Worm (Caenorhabditis elegans) whole organism, L3 larva: ENCODE measurements around the gene H08J19.1.
A peak's percentile ranks its signal among the peaks of the same experiment; 100 is the strongest.

Experiments
- R02D3.7 ChIP-seq: fragments of 150-350 bp; optimal IDR thresholded peaks from 2 replicates; lab custom pipeline; 2014; ENCODE audit warnings: missing biosample characterization, missing genetic modification characterization
- aly-2 ChIP-seq: fragments of 150-350 bp; optimal IDR thresholded peaks from 2 replicates; lab custom pipeline; 2014; ENCODE audit warnings: missing biosample characterization, missing genetic modification characterization
- ama-1 ChIP-seq: fragments of 150-350 bp; optimal IDR thresholded peaks from 2 replicates; lab custom pipeline; 2018
- ceh-16 ChIP-seq: sonication (generic microtip); optimal IDR thresholded peaks from 2 replicates; lab custom pipeline; 2017; ENCODE audit warnings: missing biosample characterization, missing genetic modification characterization
- ceh-28 ChIP-seq: fragments of 150-350 bp; optimal IDR thresholded peaks from 2 replicates; lab custom pipeline; 2014; ENCODE audit warnings: missing biosample characterization, missing genetic modification reagents, missing genetic modification characterization
- ceh-82 ChIP-seq: fragments of 150-350 bp; optimal IDR thresholded peaks from 2 replicates; lab custom pipeline; 2014; ENCODE audit warnings: missing biosample characterization, missing genetic modification characterization
- daf-12 ChIP-seq: fragments of 150-350 bp; optimal IDR thresholded peaks from 2 replicates; lab custom pipeline; 2014; ENCODE audit warnings: missing biosample characterization, missing genetic modification reagents, missing genetic modification characterization
- egl-27 ChIP-seq: sonication (generic microtip); optimal IDR thresholded peaks from 4 replicates; lab custom pipeline; 2017; ENCODE audit warnings: missing biosample characterization, missing genetic modification reagents, missing genetic modification characterization
- egl-5 ChIP-seq: fragments of 150-350 bp; optimal IDR thresholded peaks from 2 replicates; lab custom pipeline; 2017; ENCODE audit warnings: missing biosample characterization, missing genetic modification reagents, missing genetic modification characterization, inconsistent platforms
- elt-1 ChIP-seq: fragments of 150-350 bp; optimal IDR thresholded peaks from 2 replicates; lab custom pipeline; 2014; ENCODE audit warnings: missing biosample characterization, missing genetic modification characterization
- elt-2 ChIP-seq: sonication (generic microtip); optimal IDR thresholded peaks from 2 replicates; lab custom pipeline; 2016; ENCODE audit warnings: missing genetic modification reagents, mild to moderate bottlenecking, missing genetic modification characterization, missing compliant biosample characterization
- fkh-10 ChIP-seq: sonication (generic microtip); optimal IDR thresholded peaks from 2 replicates; lab custom pipeline; 2017; ENCODE audit warnings: missing biosample characterization, missing genetic modification reagents, missing genetic modification characterization
- fkh-2 ChIP-seq: fragments of 150-350 bp; optimal IDR thresholded peaks from 2 replicates; lab custom pipeline; 2014; ENCODE audit warnings: missing biosample characterization, missing genetic modification reagents, missing genetic modification characterization
- fos-1 ChIP-seq: fragments of 150-350 bp; optimal IDR thresholded peaks from 2 replicates; lab custom pipeline; 2014; ENCODE audit warnings: missing biosample characterization, missing genetic modification characterization
- hmg-11 ChIP-seq: sonication (generic microtip); optimal IDR thresholded peaks from 2 replicates; lab custom pipeline; 2016; ENCODE audit warnings: missing genetic modification characterization, missing compliant biosample characterization
- jun-1 ChIP-seq: fragments of 150-350 bp; optimal IDR thresholded peaks from 2 replicates; lab custom pipeline; 2014; ENCODE audit warnings: missing biosample characterization, missing genetic modification reagents, missing genetic modification characterization
- lin-15B ChIP-seq: fragments of 150-350 bp; optimal IDR thresholded peaks from 2 replicates; lab custom pipeline; 2014; ENCODE audit warnings: missing biosample characterization, missing genetic modification characterization
- lin-39 ChIP-seq: fragments of 150-350 bp; optimal IDR thresholded peaks from 2 replicates; lab custom pipeline; 2018; ENCODE audit warnings: missing biosample characterization, missing genetic modification reagents, missing genetic modification characterization
- lsy-12 ChIP-seq: sonication (generic microtip); optimal IDR thresholded peaks from 2 replicates; lab custom pipeline; 2016; ENCODE audit warnings: mild to moderate bottlenecking, missing genetic modification characterization, missing compliant biosample characterization
- mdl-1 ChIP-seq: fragments of 150-350 bp; optimal IDR thresholded peaks from 2 replicates; lab custom pipeline; 2014; ENCODE audit warnings: missing biosample characterization, missing genetic modification characterization
- nfya-1 ChIP-seq: sonication (generic microtip); optimal IDR thresholded peaks from 2 replicates; lab custom pipeline; 2017; ENCODE audit warnings: missing genetic modification characterization, mild to moderate bottlenecking, missing compliant biosample characterization, antibody characterized with exemption, moderate library complexity; ENCODE audit not compliant: insufficient read depth
- nhr-11 ChIP-seq: fragments of 150-350 bp; optimal IDR thresholded peaks from 2 replicates; lab custom pipeline; 2014; ENCODE audit warnings: missing biosample characterization, missing genetic modification characterization
- nhr-12 ChIP-seq: fragments of 150-350 bp; optimal IDR thresholded peaks from 2 replicates; lab custom pipeline; 2014; ENCODE audit warnings: missing biosample characterization, missing genetic modification characterization
- nhr-23 ChIP-seq: fragments of 150-350 bp; optimal IDR thresholded peaks from 2 replicates; lab custom pipeline; 2014; ENCODE audit warnings: missing biosample characterization, missing genetic modification reagents, missing genetic modification characterization
- nhr-237 ChIP-seq: fragments of 150-350 bp; optimal IDR thresholded peaks from 2 replicates; lab custom pipeline; 2014; ENCODE audit warnings: missing biosample characterization, missing genetic modification characterization
- nhr-25 ChIP-seq: sonication (generic microtip); optimal IDR thresholded peaks from 2 replicates; lab custom pipeline; 2017; ENCODE audit warnings: missing biosample characterization, missing genetic modification characterization
- nhr-28 ChIP-seq: fragments of 150-350 bp; optimal IDR thresholded peaks from 2 replicates; lab custom pipeline; 2014; ENCODE audit warnings: missing biosample characterization, missing genetic modification characterization
- nhr-43 ChIP-seq: sonication (generic microtip); optimal IDR thresholded peaks from 2 replicates; lab custom pipeline; 2016; ENCODE audit warnings: mild to moderate bottlenecking, missing genetic modification characterization, missing compliant biosample characterization; ENCODE audit not compliant: poor library complexity, severe bottlenecking
- nhr-67 ChIP-seq: fragments of 150-350 bp; optimal IDR thresholded peaks from 2 replicates; lab custom pipeline; 2014; ENCODE audit warnings: missing biosample characterization, missing genetic modification characterization
- nhr-76 ChIP-seq: fragments of 150-350 bp; sonication (generic microtip); optimal IDR thresholded peaks from 5 replicates; lab custom pipeline; 2014; ENCODE audit warnings: missing biosample characterization, missing genetic modification characterization
- nhr-77 ChIP-seq: fragments of 150-350 bp; optimal IDR thresholded peaks from 2 replicates; lab custom pipeline; 2014; ENCODE audit warnings: missing biosample characterization, missing genetic modification characterization
- pha-4 ChIP-seq: fragments of 150-350 bp; optimal IDR thresholded peaks from 2 replicates; lab custom pipeline; 2014; ENCODE audit warnings: missing biosample characterization, missing genetic modification reagents, missing genetic modification characterization
- pqm-1 ChIP-seq: fragments of 150-350 bp; optimal IDR thresholded peaks from 2 replicates; lab custom pipeline; 2017; ENCODE audit warnings: missing biosample characterization, missing genetic modification characterization, inconsistent platforms
- sea-2 ChIP-seq: fragments of 150-350 bp; sonication (generic microtip); optimal IDR thresholded peaks from 4 replicates; lab custom pipeline; 2014; ENCODE audit warnings: missing biosample characterization, missing genetic modification reagents, missing genetic modification characterization
- skn-1 ChIP-seq: fragments of 150-350 bp; optimal IDR thresholded peaks from 2 replicates; lab custom pipeline; 2014; ENCODE audit warnings: missing biosample characterization, missing genetic modification characterization
- snpc-4 ChIP-seq: fragments of 150-350 bp; optimal IDR thresholded peaks from 2 replicates; lab custom pipeline; 2014; ENCODE audit warnings: missing biosample characterization, missing genetic modification characterization
- tbx-2 ChIP-seq: sonication (generic microtip); optimal IDR thresholded peaks from 2 replicates; lab custom pipeline; 2016; ENCODE audit warnings: mild to moderate bottlenecking, missing genetic modification characterization, missing compliant biosample characterization
- unc-39 ChIP-seq: sonication (generic microtip); optimal IDR thresholded peaks from 4 replicates; lab custom pipeline; 2017; ENCODE audit warnings: missing biosample characterization, missing genetic modification characterization
- unc-62 ChIP-seq: fragments of 150-350 bp; sonication (generic microtip); optimal IDR thresholded peaks from 4 replicates; lab custom pipeline; 2014; ENCODE audit warnings: missing biosample characterization, missing genetic modification reagents, missing genetic modification characterization
- zag-1 ChIP-seq: fragments of 150-350 bp; optimal IDR thresholded peaks from 2 replicates; lab custom pipeline; 2014; ENCODE audit warnings: missing biosample characterization, missing genetic modification characterization

The H08J19.1 gene

DNA sequence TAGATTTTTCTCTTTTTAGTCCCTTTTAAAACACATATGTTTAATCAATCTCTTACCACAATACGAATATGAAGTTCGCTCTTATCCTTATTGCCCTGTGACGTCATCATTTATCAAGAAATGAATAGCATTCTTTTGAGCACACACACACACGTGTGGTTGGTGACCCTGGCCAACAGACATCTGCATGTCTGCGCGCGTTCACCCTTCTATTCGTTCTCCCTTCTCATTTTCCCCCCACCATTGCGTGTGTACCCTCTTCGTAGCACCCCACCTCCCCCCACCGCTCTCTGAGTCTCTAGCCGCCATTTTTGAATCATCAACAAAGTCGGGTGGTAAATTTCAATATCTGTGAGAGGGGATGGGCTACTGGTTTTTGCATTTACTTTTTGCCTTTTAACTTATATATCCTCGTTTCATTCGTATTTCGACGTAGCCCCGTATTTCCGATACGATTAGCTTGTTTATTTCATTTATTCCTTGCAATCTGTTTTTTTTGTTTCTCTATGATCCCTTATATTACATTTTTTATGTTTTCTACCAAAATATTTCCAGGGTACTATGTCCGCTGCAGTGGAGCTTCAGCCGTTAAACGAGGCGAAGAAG, 42.1 kb upstream of the H08J19.1 start, which contains the start of gene ent-2 (continued):
- TF ChIP-seq zag-1 (tag; lab: Kevin White, UChicago) (no peak), nhr-28 (tag; lab: Kevin White, UChicago) (no peak), jun-1 (tag; lab: Kevin White, UChicago) (no peak)

DNA sequence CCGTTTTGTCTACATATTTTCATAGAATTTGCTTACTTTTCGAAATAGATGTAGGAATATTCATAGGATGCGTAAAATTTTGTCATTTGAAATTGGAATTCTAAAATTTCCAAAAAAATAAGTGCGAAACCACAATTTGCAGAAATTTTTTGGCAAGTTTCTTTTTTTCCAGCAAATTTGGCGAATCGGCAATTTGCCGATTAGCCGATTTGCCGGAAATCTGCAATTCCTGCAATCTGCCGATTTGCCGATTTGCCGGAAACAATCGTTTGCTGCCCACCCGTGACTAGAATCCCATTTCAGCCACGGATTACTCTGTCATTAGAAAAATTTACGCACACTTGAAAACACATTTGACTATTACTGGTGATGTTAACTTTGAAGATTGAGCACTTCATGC, 38.5 kb upstream of the H08J19.1 start:
- TF ChIP-seq pha-4 (tag; lab: Kevin White, UChicago) = no peak
- no peak for TF ChIP-seq nhr-67

DNA sequence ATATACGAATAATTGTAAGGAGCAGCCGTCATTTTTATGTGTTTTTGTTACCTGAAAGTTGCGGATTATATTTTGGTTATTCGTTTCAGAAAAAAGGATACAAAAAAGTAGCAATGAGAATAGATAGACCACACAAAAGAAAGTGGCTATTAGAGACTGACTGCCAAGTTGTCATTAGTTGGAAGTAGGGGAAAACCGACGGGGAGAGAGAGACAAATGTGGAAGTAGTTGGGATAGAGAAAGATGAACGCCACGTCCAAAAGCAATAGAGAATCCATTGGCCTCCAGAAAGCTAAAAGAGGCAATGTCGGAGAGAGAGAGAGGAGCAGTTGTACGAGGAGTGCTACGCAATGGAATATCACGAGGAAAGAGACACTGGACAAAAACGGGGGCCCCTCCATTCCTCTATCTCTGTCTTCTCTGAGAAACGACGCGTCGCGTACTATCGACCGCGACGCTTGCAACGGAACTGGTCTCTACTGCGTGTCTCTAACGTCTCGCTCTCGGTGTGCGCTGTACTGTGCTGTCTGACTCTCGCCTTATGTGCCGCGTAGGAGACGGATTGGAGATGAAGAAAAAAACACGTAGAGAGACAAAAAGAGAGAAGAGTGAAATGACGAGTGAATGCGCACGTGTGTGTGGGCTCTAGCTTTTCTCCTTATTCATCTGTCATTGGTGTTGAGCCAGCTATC, 36.0 kb upstream of the H08J19.1 start, which contains the start of gene rab-14:
Gene rab-14 (minus strand): TSS at position 51 of the 692 bp plus-strand sequence.
- no peak for TF ChIP-seq daf-12 (tag; lab: Kevin White, UChicago)
- peak; percentile 49 for TF ChIP-seq R02D3.7 (tag; lab: Kevin White, UChicago)
- no peak for TF ChIP-seq ceh-82
- peak; percentile 93 for TF ChIP-seq mdl-1 (tag; lab: Kevin White, UChicago)
- TF ChIP-seq pqm-1 (tag; lab: Kevin White, UChicago) = no peak
- TF ChIP-seq nhr-237 (tag; lab: Kevin White, UChicago) = no peak
- no peak for TF ChIP-seq nhr-12 (tag; lab: Kevin White, UChicago)
- TF ChIP-seq fkh-2 (tag; lab: Kevin White, UChicago) = no peak
- peak; percentile 48 for TF ChIP-seq nhr-25 (tag; lab: Kevin White, UChicago)
- TF ChIP-seq ceh-16 (tag; lab: Kevin White, UChicago) = no peak
- peak; percentile 62 for TF ChIP-seq lsy-12 (tag; lab: Kevin White, UChicago)
- TF ChIP-seq nhr-28 (tag; lab: Kevin White, UChicago) = no peak
- TF ChIP-seq fkh-10 (GFP tag; lab: Kevin White, UChicago) = peak; percentile 61
- TF ChIP-seq unc-62 (GFP tag; lab: Kevin White, UChicago) = peak; percentile 62
- TF ChIP-seq egl-5 (tag; lab: Kevin White, UChicago) = peak; percentile 47
- TF ChIP-seq nhr-23 (tag; lab: Kevin White, UChicago) = peak; percentile 86
- TF ChIP-seq pha-4 (tag; lab: Kevin White, UChicago) = peak; percentile 36
- TF ChIP-seq sea-2 (GFP tag; lab: Kevin White, UChicago) = no peak
- no peak for TF ChIP-seq unc-39
- peak; percentile 6 for TF ChIP-seq elt-1 (tag; lab: Kevin White, UChicago)
- peak; percentile 35 for TF ChIP-seq snpc-4
- TF ChIP-seq lin-15B (tag; lab: Kevin White, UChicago) = peak; percentile 45
- peak; percentile 54 for TF ChIP-seq egl-27
- peak; percentile 28 for TF ChIP-seq jun-1 (tag; lab: Kevin White, UChicago)
- peak; percentile 73 for TF ChIP-seq hmg-11 (tag; lab: Kevin White, UChicago)
- TF ChIP-seq nhr-76 (tag; lab: Kevin White, UChicago) = no peak
- TF ChIP-seq elt-2 = no peak
- TF ChIP-seq skn-1 (tag; lab: Kevin White, UChicago) = peak; percentile 13
- TF ChIP-seq ceh-28 (tag; lab: Kevin White, UChicago) = peak; percentile 54
- no peak for TF ChIP-seq fos-1
- no peak for TF ChIP-seq nhr-67
- peak; percentile 32 for TF ChIP-seq zag-1 (tag; lab: Kevin White, UChicago)
- TF ChIP-seq nhr-11 (tag; lab: Kevin White, UChicago) = no peak
- TF ChIP-seq nhr-43 = no peak
- TF ChIP-seq aly-2 (tag; lab: Kevin White, UChicago) = no peak
- peak; percentile 16 for TF ChIP-seq tbx-2 (tag; lab: Kevin White, UChicago)
- peak; percentile 91 for TF ChIP-seq lin-39 (tag; lab: Kevin White, UChicago)
- TF ChIP-seq nfya-1 (tag; lab: Kevin White, UChicago) = peak; percentile 84
- TF ChIP-seq ama-1 = peak; percentile 37
- no peak for TF ChIP-seq nhr-77 (tag; lab: Kevin White, UChicago)
